Fruit fly (Drosophila melanogaster): ENCODE results near the gene Gr36b.

Gene Gr36b

dm6 chr2L:17180038-17180437 lies 1.5 kb downstream of the Gr36b start, which contains the start of gene Gr36c:
Gene Gr36c (plus strand): TSS chr2L:17180338.
- TF ChIP-seq tj (GFP tag; optimal IDR thresholded peaks at IDR 0.05) = no peak
- TF ChIP-seq cnc (optimal IDR thresholded peaks at IDR 0.05) = no peak
- no peak for TF ChIP-seq pad (GFP tag; optimal IDR thresholded peaks at IDR 0.05)
- TF ChIP-seq Clk (GFP tag; optimal IDR thresholded peaks at IDR 0.05) = no peak
- no peak for TF ChIP-seq Hr96 (GFP tag; optimal IDR thresholded peaks at IDR 0.05)
- TF ChIP-seq Mnt (GFP tag; optimal IDR thresholded peaks at IDR 0.05) = no peak
- TF ChIP-seq ovo (GFP tag; optimal IDR thresholded peaks at IDR 0.05) = no peak
- no peak for TF ChIP-seq CG5204 (GFP tag; optimal IDR thresholded peaks at IDR 0.05)
- no peak for TF ChIP-seq CG7101 (tag; optimal IDR thresholded peaks at IDR 0.05)
- TF ChIP-seq CG11617 (GFP tag; optimal IDR thresholded peaks at IDR 0.05) = no peak
- no peak for TF ChIP-seq CG1620 (GFP tag; optimal IDR thresholded peaks at IDR 0.05)
- TF ChIP-seq CG33017 (tag; optimal IDR thresholded peaks at IDR 0.05) = no peak
- TF ChIP-seq CG7045 (GFP tag; optimal IDR thresholded peaks at IDR 0.05) = no peak
- TF ChIP-seq Crg-1 (GFP tag; optimal IDR thresholded peaks at IDR 0.05) = no peak
- TF ChIP-seq cic (GFP tag; optimal IDR thresholded peaks at IDR 0.05) = no peak
- TF ChIP-seq CG14711 (tag; optimal IDR thresholded peaks at IDR 0.05) = no peak
- no peak for TF ChIP-seq toe (GFP tag; optimal IDR thresholded peaks at IDR 0.05)
- TF ChIP-seq kay (GFP tag; ENCODE audit: borderline replicate concordance) = no peak
- TF ChIP-seq bab1 (GFP tag; optimal IDR thresholded peaks at IDR 0.05) = no peak
- no peak for TF ChIP-seq CG12768 (GFP tag; optimal IDR thresholded peaks at IDR 0.05)

- TF ChIP-seq kay (GFP tag; ENCODE audit: borderline replicate concordance) = no peak
- no peak for TF ChIP-seq ovo (GFP tag; optimal IDR thresholded peaks at IDR 0.05)
Observed at dm6 chr2L:17181638-17182037, 3.1 kb downstream of the Gr36b start, which contains the start of gene Grl36a. Gene Grl36a (plus strand): TSS chr2L:17181938.

dm6 chr2L:17195197-17195596 lies 16.6 kb downstream of the Gr36b start:
- TF ChIP-seq Mnt (GFP tag; optimal IDR thresholded peaks at IDR 0.05) = no peak

- no peak for TF ChIP-seq CG33017 (tag; optimal IDR thresholded peaks at IDR 0.05)
- no peak for TF ChIP-seq toe (GFP tag; optimal IDR thresholded peaks at IDR 0.05)
- no peak for TF ChIP-seq cic (GFP tag; optimal IDR thresholded peaks at IDR 0.05)
- TF ChIP-seq Crg-1 (GFP tag; optimal IDR thresholded peaks at IDR 0.05) = no peak
- TF ChIP-seq Clk (GFP tag; optimal IDR thresholded peaks at IDR 0.05) = no peak
- no peak for TF ChIP-seq cnc (optimal IDR thresholded peaks at IDR 0.05)
- no peak for TF ChIP-seq ovo (GFP tag; optimal IDR thresholded peaks at IDR 0.05)
- TF ChIP-seq Hr96 (GFP tag; optimal IDR thresholded peaks at IDR 0.05) = no peak
- TF ChIP-seq CG12768 (GFP tag; optimal IDR thresholded peaks at IDR 0.05) = no peak
- TF ChIP-seq kay (GFP tag; ENCODE audit: borderline replicate concordance) = no peak
- TF ChIP-seq pad (GFP tag; optimal IDR thresholded peaks at IDR 0.05) = no peak
- no peak for TF ChIP-seq CG5204 (GFP tag; optimal IDR thresholded peaks at IDR 0.05)
- no peak for TF ChIP-seq CG1620 (GFP tag; optimal IDR thresholded peaks at IDR 0.05)
- TF ChIP-seq CG11617 (GFP tag; optimal IDR thresholded peaks at IDR 0.05) = no peak
- TF ChIP-seq Mnt (GFP tag; optimal IDR thresholded peaks at IDR 0.05) = no peak
- no peak for TF ChIP-seq bab1 (GFP tag; optimal IDR thresholded peaks at IDR 0.05)
Observed at dm6 chr2L:17201777-17202176, 23.2 kb downstream of the Gr36b start.

dm6 chr2L:17203833-17204232 lies 25.3 kb downstream of the Gr36b start:
- TF ChIP-seq cic (GFP tag; optimal IDR thresholded peaks at IDR 0.05) = no peak
- no peak for TF ChIP-seq Crg-1 (GFP tag; optimal IDR thresholded peaks at IDR 0.05)
- no peak for TF ChIP-seq pad (GFP tag; optimal IDR thresholded peaks at IDR 0.05)
- no peak for TF ChIP-seq Clk (GFP tag; optimal IDR thresholded peaks at IDR 0.05)
- no peak for TF ChIP-seq ovo (GFP tag; optimal IDR thresholded peaks at IDR 0.05)
- no peak for TF ChIP-seq CG5204 (GFP tag; optimal IDR thresholded peaks at IDR 0.05)
- TF ChIP-seq toe (GFP tag; optimal IDR thresholded peaks at IDR 0.05) = no peak
- no peak for TF ChIP-seq Hr96 (GFP tag; optimal IDR thresholded peaks at IDR 0.05)
- no peak for TF ChIP-seq CG1620 (GFP tag; optimal IDR thresholded peaks at IDR 0.05)
- TF ChIP-seq bab1 (GFP tag; optimal IDR thresholded peaks at IDR 0.05) = no peak
- no peak for TF ChIP-seq Mnt (GFP tag; optimal IDR thresholded peaks at IDR 0.05)
- TF ChIP-seq CG33017 (tag; optimal IDR thresholded peaks at IDR 0.05) = no peak
- no peak for TF ChIP-seq CG7045 (GFP tag; optimal IDR thresholded peaks at IDR 0.05)
- TF ChIP-seq tj (GFP tag; optimal IDR thresholded peaks at IDR 0.05) = no peak
- no peak for TF ChIP-seq cnc (optimal IDR thresholded peaks at IDR 0.05)

- TF ChIP-seq Crg-1 (GFP tag; optimal IDR thresholded peaks at IDR 0.05) = no peak
- no peak for TF ChIP-seq CG1620 (GFP tag; optimal IDR thresholded peaks at IDR 0.05)
- no peak for TF ChIP-seq CG33017 (tag; optimal IDR thresholded peaks at IDR 0.05)
- TF ChIP-seq CG12768 (GFP tag; optimal IDR thresholded peaks at IDR 0.05) = no peak
- no peak for TF ChIP-seq pad (GFP tag; optimal IDR thresholded peaks at IDR 0.05)
- TF ChIP-seq Mnt (GFP tag; optimal IDR thresholded peaks at IDR 0.05) = no peak
- no peak for TF ChIP-seq CG5204 (GFP tag; optimal IDR thresholded peaks at IDR 0.05)
- no peak for TF ChIP-seq CG11617 (GFP tag; optimal IDR thresholded peaks at IDR 0.05)
- TF ChIP-seq tj (GFP tag; optimal IDR thresholded peaks at IDR 0.05) = no peak
- TF ChIP-seq kay (GFP tag; ENCODE audit: borderline replicate concordance) = no peak
- no peak for TF ChIP-seq ovo (GFP tag; optimal IDR thresholded peaks at IDR 0.05)
- no peak for TF ChIP-seq cic (GFP tag; optimal IDR thresholded peaks at IDR 0.05)
- no peak for TF ChIP-seq bab1 (GFP tag; optimal IDR thresholded peaks at IDR 0.05)
- TF ChIP-seq CG7045 (GFP tag; optimal IDR thresholded peaks at IDR 0.05) = no peak
- no peak for TF ChIP-seq toe (GFP tag; optimal IDR thresholded peaks at IDR 0.05)
- no peak for TF ChIP-seq cnc (optimal IDR thresholded peaks at IDR 0.05)
Observed at dm6 chr2L:17207072-17207471, 28.5 kb downstream of the Gr36b start.

- no peak for TF ChIP-seq tj (GFP tag; optimal IDR thresholded peaks at IDR 0.05)
- TF ChIP-seq Clk (GFP tag; optimal IDR thresholded peaks at IDR 0.05) = no peak
- TF ChIP-seq kay (GFP tag; ENCODE audit: borderline replicate concordance) = no peak
Observed at dm6 chr2L:17216847-17217246, 38.3 kb downstream of the Gr36b start.
